Worm (Caenorhabditis elegans) whole organism, early embryonic: Measurements from ENCODE around the gene Y66D12A.13.
A peak's percentile ranks its signal among the peaks of the same experiment; 100 is the strongest.

Source experiments
- B0310.2 ChIP-seq: sonication (generic microtip); optimal IDR thresholded peaks from 2 replicates; lab custom pipeline; 2016; ENCODE audit warnings: mild to moderate bottlenecking, missing genetic modification characterization, missing compliant biosample characterization
- F13C5.2 ChIP-seq: sonication (generic microtip); optimal IDR thresholded peaks from 2 replicates; lab custom pipeline; 2017; ENCODE audit warnings: mild to moderate bottlenecking, missing genetic modification characterization, inconsistent platforms, missing compliant biosample characterization
- aly-1 ChIP-seq: sonication (generic microtip); optimal IDR thresholded peaks from 2 replicates; lab custom pipeline; 2016; ENCODE audit warnings: missing genetic modification characterization, missing compliant biosample characterization
- ama-1 ChIP-seq: fragments of 150-350 bp; optimal IDR thresholded peaks from 2 replicates; lab custom pipeline; 2014
- ceh-13 ChIP-seq: fragments of 200-800 bp; sonication (Bioruptor generic); optimal IDR thresholded peaks from 2 replicates; lab custom pipeline; 2018; ENCODE audit warnings: mild to moderate bottlenecking, missing genetic modification characterization, missing compliant biosample characterization
- ceh-36 ChIP-seq: sonication (generic microtip); optimal IDR thresholded peaks from 2 replicates; lab custom pipeline; 2016; ENCODE audit warnings: missing genetic modification characterization, inconsistent platforms, missing compliant biosample characterization
- ets-7 ChIP-seq: sonication (generic microtip); optimal IDR thresholded peaks from 2 replicates; lab custom pipeline; 2016; ENCODE audit warnings: missing genotype, missing genetic modification characterization, missing compliant biosample characterization
- flt-1 ChIP-seq: fragments of 200-800 bp; sonication (Bioruptor generic); IDR thresholded peaks from 2 replicates; pipeline ENCODE4 v1.3.6; 2022; ENCODE audit warnings: missing genetic modification characterization, missing compliant biosample characterization
- hmbx-1 ChIP-seq: sonication (generic microtip); optimal IDR thresholded peaks from 2 replicates; lab custom pipeline; 2016; ENCODE audit warnings: mild to moderate bottlenecking, missing genetic modification characterization, missing compliant biosample characterization
- hmg-4 ChIP-seq: fragments of 200-800 bp; sonication (Bioruptor generic); optimal IDR thresholded peaks from 2 replicates; lab custom pipeline; 2018; ENCODE audit warnings: mild to moderate bottlenecking, missing genetic modification characterization, missing compliant biosample characterization
- hnd-1 ChIP-seq: sonication (generic microtip); optimal IDR thresholded peaks from 2 replicates; lab custom pipeline; 2016; ENCODE audit warnings: missing genetic modification characterization, missing compliant biosample characterization
- pes-1 ChIP-seq: fragments of 200-800 bp; sonication (Bioruptor generic); IDR thresholded peaks from 2 replicates; pipeline ENCODE4 v1.3.6; 2022; ENCODE audit warnings: missing genetic modification reagents, missing genetic modification characterization, missing compliant biosample characterization
- scrt-1 ChIP-seq: fragments of 200-800 bp; sonication (Bioruptor generic); IDR thresholded peaks from 2 replicates; pipeline ENCODE4 v1.3.6; 2022; ENCODE audit warnings: missing genetic modification characterization, missing compliant biosample characterization
- sea-1 ChIP-seq: fragments of 200-800 bp; sonication (Bioruptor generic); conservative IDR thresholded peaks from 2 replicates; pipeline ENCODE4 v1.3.6; 2022; ENCODE audit warnings: missing genetic modification characterization, missing compliant biosample characterization
- tbx-11 ChIP-seq: fragments of 200-800 bp; sonication (Bioruptor generic); IDR thresholded peaks from 2 replicates; pipeline ENCODE4 v1.3.6; 2022; ENCODE audit warnings: missing genetic modification characterization, missing compliant biosample characterization
- tbx-37 ChIP-seq: fragments of 200-800 bp; sonication (Bioruptor generic); conservative IDR thresholded peaks from 2 replicates; pipeline ENCODE4 v1.3.6; 2022; ENCODE audit warnings: missing genetic modification reagents, missing genetic modification characterization, missing compliant biosample characterization
- tra-4 ChIP-seq: sonication (generic microtip); optimal IDR thresholded peaks from 2 replicates; lab custom pipeline; 2017; ENCODE audit warnings: missing genetic modification characterization, missing compliant biosample characterization

The Y66D12A.13 gene

ce11 chrIII:11556860-11557259 lies 8.7 kb downstream of the Y66D12A.13 start:
- TF ChIP-seq ceh-36 (tag; lab: Kevin White, UChicago) (no peak), ceh-13 (GFP tag; lab: Kevin White, UChicago) (no peak), aly-1 (tag; lab: Kevin White, UChicago) (peak; percentile 18), B0310.2 (tag; lab: Kevin White, UChicago) (no peak)

- no peak for TF ChIP-seq tbx-37
- no peak for TF ChIP-seq tra-4 (tag; lab: Kevin White, UChicago)
- no peak for TF ChIP-seq hnd-1 (tag; lab: Kevin White, UChicago)
- no peak for TF ChIP-seq aly-1 (tag; lab: Kevin White, UChicago)
- TF ChIP-seq flt-1 (GFP tag; lab: Robert Waterston, UW) = no peak
- TF ChIP-seq scrt-1 (GFP tag; lab: Robert Waterston, UW) = no peak
- no peak for TF ChIP-seq B0310.2 (tag; lab: Kevin White, UChicago)
Measured at ce11 chrIII:11558251-11558650, 10.1 kb downstream of the Y66D12A.13 start.

ce11 chrIII:11559677-11560076 lies 11.5 kb downstream of the Y66D12A.13 start:
- TF ChIP-seq aly-1 (tag; lab: Kevin White, UChicago) (no peak), F13C5.2 (tag; lab: Kevin White, UChicago) (no peak), hmbx-1 (tag; lab: Kevin White, UChicago) (no peak), ceh-36 (tag; lab: Kevin White, UChicago) (no peak), ama-1 (lab: Kevin White, UChicago) (no peak), scrt-1 (GFP tag; lab: Robert Waterston, UW) (no peak), flt-1 (GFP tag; lab: Robert Waterston, UW) (no peak), hnd-1 (tag; lab: Kevin White, UChicago) (no peak), sea-1 (GFP tag; lab: Robert Waterston, UW) (no peak), tbx-11 (GFP tag; lab: Robert Waterston, UW) (no peak), ceh-13 (GFP tag; lab: Kevin White, UChicago) (no peak), ets-7 (no peak), tbx-37 (no peak)

- TF ChIP-seq tra-4 (tag; lab: Kevin White, UChicago) = no peak
- peak; percentile 74 for TF ChIP-seq ceh-36 (tag; lab: Kevin White, UChicago)
Measured at ce11 chrIII:11560504-11561202, 12.5 kb downstream of the Y66D12A.13 start, which contains the start of gene ztf-29. Gene ztf-29 (plus strand): TSS chrIII:11561152.

- TF ChIP-seq scrt-1 (GFP tag; lab: Robert Waterston, UW) (no peak), tbx-37 (no peak), tra-4 (tag; lab: Kevin White, UChicago) (no peak), ceh-36 (tag; lab: Kevin White, UChicago) (no peak), ceh-13 (GFP tag; lab: Kevin White, UChicago) (no peak), hmg-4 (no peak), flt-1 (GFP tag; lab: Robert Waterston, UW) (no peak), ets-7 (no peak), aly-1 (tag; lab: Kevin White, UChicago) (no peak), B0310.2 (tag; lab: Kevin White, UChicago) (no peak), ama-1 (lab: Kevin White, UChicago) (no peak), hnd-1 (tag; lab: Kevin White, UChicago) (no peak), tbx-11 (GFP tag; lab: Robert Waterston, UW) (no peak), sea-1 (GFP tag; lab: Robert Waterston, UW) (no peak), F13C5.2 (tag; lab: Kevin White, UChicago) (no peak), pes-1 (GFP tag; lab: Robert Waterston, UW) (no peak), hmbx-1 (tag; lab: Kevin White, UChicago) (no peak)
Measured at ce11 chrIII:11561597-11561996, 13.4 kb downstream of the Y66D12A.13 start.

- no peak for TF ChIP-seq ceh-13 (GFP tag; lab: Kevin White, UChicago)
- no peak for TF ChIP-seq hmg-4
- TF ChIP-seq ama-1 (lab: Kevin White, UChicago) = no peak
- no peak for TF ChIP-seq hmbx-1 (tag; lab: Kevin White, UChicago)
- TF ChIP-seq sea-1 (GFP tag; lab: Robert Waterston, UW) = no peak
- TF ChIP-seq hnd-1 (tag; lab: Kevin White, UChicago) = no peak
- no peak for TF ChIP-seq pes-1 (GFP tag; lab: Robert Waterston, UW)
- no peak for TF ChIP-seq ceh-36 (tag; lab: Kevin White, UChicago)
- no peak for TF ChIP-seq aly-1 (tag; lab: Kevin White, UChicago)
- no peak for TF ChIP-seq F13C5.2 (tag; lab: Kevin White, UChicago)
- TF ChIP-seq B0310.2 (tag; lab: Kevin White, UChicago) = no peak
- TF ChIP-seq tbx-37 = no peak
Measured at ce11 chrIII:11563417-11563949, 15.3 kb downstream of the Y66D12A.13 start, which contains the start of gene Y66D12A.11. Gene Y66D12A.11 (plus strand): TSS chrIII:11563467.

- TF ChIP-seq tbx-11 (GFP tag; lab: Robert Waterston, UW) = no peak
- no peak for TF ChIP-seq B0310.2 (tag; lab: Kevin White, UChicago)
- TF ChIP-seq ama-1 (lab: Kevin White, UChicago) = no peak
- TF ChIP-seq hnd-1 (tag; lab: Kevin White, UChicago) = no peak
- peak; percentile 43 for TF ChIP-seq F13C5.2 (tag; lab: Kevin White, UChicago)
- TF ChIP-seq scrt-1 (GFP tag; lab: Robert Waterston, UW) = no peak
Measured at ce11 chrIII:11565602-11566001, 17.4 kb downstream of the Y66D12A.13 start, which contains the start of gene Y66D12A.10. Gene Y66D12A.10 (plus strand): TSS chrIII:11565874.
